Fruit fly (Drosophila melanogaster) whole organism: ENCODE data around the gene CG34303.

Experiments used
- CG8478 ChIP-seq: fragments of >200 bp; optimal IDR thresholded peaks from 2 replicates; lab custom pipeline; 2018; ENCODE audit warnings: inconsistent platforms
- pan ChIP-seq: fragments of >200 bp; optimal IDR thresholded peaks from 2 replicates; lab custom pipeline; 2017

DNA sequence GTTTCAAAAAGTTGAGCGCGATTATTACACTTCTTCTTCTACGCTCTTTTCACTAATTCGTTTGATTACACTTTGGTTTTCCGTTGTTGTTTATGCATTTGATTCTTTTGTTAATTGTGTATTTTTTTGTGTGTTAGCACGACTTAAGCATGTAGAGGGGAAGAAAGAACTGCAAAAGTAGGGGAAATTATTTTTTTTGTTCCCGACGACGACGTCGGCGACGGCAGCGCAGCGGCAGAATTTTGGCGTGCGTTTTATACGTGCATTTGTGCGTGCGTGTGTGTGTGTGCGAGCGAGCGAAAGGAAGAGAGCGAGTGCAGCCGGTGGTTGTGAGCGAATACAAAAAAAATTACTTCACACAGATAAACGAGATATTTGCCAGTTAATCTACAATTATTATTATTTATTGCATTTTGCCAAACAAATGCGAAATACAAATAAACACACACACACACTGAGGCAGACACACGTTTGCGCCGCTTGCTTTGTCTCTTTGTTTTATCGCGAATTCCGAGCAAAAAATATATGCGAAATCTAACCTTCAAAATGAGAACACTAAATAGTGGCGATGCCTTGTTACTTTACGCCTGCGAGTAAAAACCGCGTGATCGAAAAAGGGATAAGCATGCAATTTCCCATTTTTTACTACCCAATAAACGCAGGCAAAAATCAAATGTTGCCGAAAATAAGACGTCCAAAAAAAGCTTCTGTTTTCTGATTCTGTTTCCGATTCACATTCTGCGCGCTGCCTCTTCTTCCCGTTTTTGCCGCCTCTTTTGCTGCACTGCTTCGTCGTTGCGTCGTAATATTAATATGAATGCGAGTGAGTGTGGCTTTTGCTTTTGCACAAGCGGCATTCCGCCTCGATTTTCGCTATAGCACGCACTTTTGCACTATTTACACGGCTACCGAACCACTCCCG, 18.0 kb downstream of the CG34303 start:
- TF ChIP-seq pan (lab: Kevin White, UChicago) (no peak), CG8478 (peak; percentile 32)
